Worm (Caenorhabditis elegans): ENCODE measurements around the gene scl-9.

Gene scl-9

DNA sequence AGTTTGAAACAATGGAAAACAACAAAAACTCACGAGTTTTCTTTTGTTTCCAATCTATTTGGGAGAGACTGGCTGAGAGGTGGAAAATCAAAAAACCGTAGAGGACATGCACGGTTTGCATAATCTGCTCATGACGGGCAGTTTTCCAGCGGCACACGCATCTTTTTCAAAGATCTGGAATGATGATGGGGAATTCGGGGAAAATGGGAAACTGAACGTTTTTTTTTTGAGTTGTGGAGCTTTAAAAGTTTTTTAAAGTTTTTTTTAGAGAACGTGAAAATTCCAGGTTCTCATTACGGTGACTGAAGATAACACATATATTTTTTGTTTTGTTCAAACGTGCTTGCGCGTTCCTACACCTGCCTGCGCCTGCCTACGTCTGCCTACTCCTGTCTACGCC is 29.7 kb downstream of the scl-9 start, which contains the start of gene C39E9.7:
Gene C39E9.7 (minus strand): TSS at position 101 of the 400 bp plus-strand sequence.
- no peak for TF ChIP-seq mec-3 (tag; optimal IDR thresholded peaks at IDR 0.05; ENCODE audit: borderline replicate concordance)
- TF ChIP-seq nhr-232 (tag; optimal IDR thresholded peaks at IDR 0.05): no peak
- no peak for TF ChIP-seq ceh-19 (GFP tag; optimal IDR thresholded peaks at IDR 0.05)
- no peak for TF ChIP-seq zip-5 (tag; optimal IDR thresholded peaks at IDR 0.05)
- TF ChIP-seq ahr-1 (tag; optimal IDR thresholded peaks at IDR 0.05): no peak
- TF ChIP-seq K09A11.1 (tag; optimal IDR thresholded peaks at IDR 0.05; ENCODE audit: insufficient read depth): no peak
- no peak for TF ChIP-seq unc-55 (GFP tag; optimal IDR thresholded peaks at IDR 0.05)
- TF ChIP-seq ceh-31 (tag; optimal IDR thresholded peaks at IDR 0.05): no peak
- no peak for TF ChIP-seq nhr-11 (tag; optimal IDR thresholded peaks at IDR 0.05)
- TF ChIP-seq ceh-22 (tag; optimal IDR thresholded peaks at IDR 0.05): no peak
- no peak for TF ChIP-seq odd-2 (tag; optimal IDR thresholded peaks at IDR 0.05)
- TF ChIP-seq ceh-30 (tag; optimal IDR thresholded peaks at IDR 0.05): no peak
- no peak for TF ChIP-seq pax-1 (tag; optimal IDR thresholded peaks at IDR 0.05)
- TF ChIP-seq sdc-2 (tag; optimal IDR thresholded peaks at IDR 0.05): no peak
- TF ChIP-seq ceh-34 (tag; optimal IDR thresholded peaks at IDR 0.05): no peak
- TF ChIP-seq fkh-10 (GFP tag; optimal IDR thresholded peaks at IDR 0.05): no peak

DNA sequence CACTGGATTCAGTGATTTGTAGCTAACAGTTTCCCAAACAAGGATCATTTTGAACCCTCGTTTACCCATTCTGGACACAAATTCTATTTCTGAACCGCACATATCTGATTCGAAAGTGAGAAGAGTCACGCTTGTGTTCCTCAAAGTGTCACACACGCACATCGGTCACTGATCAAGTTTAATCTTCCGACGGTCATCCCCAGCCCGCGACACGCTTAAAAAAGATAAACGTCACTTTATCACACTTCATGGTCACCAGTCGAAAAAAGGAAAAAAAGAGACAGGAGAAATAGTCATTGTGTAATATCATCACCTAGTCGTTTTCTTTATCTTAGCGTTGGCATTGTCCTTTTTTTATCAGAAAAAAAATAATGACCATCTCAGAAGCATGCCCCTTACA is 30.7 kb downstream of the scl-9 start:
- no peak for TF ChIP-seq rnt-1 (tag; optimal IDR thresholded peaks at IDR 0.05)
- TF ChIP-seq hlh-8 (tag; optimal IDR thresholded peaks at IDR 0.05): no peak
- no peak for TF ChIP-seq ttx-3 (tag; optimal IDR thresholded peaks at IDR 0.05)
- TF ChIP-seq unc-86 (tag; optimal IDR thresholded peaks at IDR 0.05): no peak
- TF ChIP-seq gmeb-2 (tag; optimal IDR thresholded peaks at IDR 0.05): no peak
- no peak for TF ChIP-seq ceh-45 (GFP tag; IDR thresholded peaks at IDR 0.05)
- TF ChIP-seq dve-1 (tag; optimal IDR thresholded peaks at IDR 0.05): no peak
- no peak for TF ChIP-seq lin-11 (tag; optimal IDR thresholded peaks at IDR 0.05)
- TF ChIP-seq nhr-11 (tag; optimal IDR thresholded peaks at IDR 0.05): no peak

DNA sequence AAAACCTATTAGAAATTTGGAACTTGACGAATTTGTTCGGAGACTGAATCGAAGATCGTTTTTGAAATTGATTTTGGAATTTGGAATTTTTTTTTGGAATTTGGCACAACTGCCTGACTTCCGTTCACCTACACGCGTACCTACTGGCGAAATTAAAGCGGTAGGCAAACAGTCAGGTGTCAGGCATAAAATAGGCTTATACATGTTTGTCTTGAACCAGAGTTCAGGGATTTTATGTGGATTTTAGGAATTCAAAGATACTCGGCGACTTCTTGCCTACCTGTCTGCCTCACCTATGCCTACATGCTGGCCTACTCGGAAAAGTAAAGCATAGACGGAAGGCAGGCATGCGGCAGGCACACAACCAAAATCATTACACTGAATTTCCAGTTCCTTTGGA is 31.4 kb downstream of the scl-9 start:
- TF ChIP-seq lin-11 (tag; optimal IDR thresholded peaks at IDR 0.05) (no peak), madf-2 (tag; optimal IDR thresholded peaks at IDR 0.05) (no peak), ceh-34 (tag; optimal IDR thresholded peaks at IDR 0.05) (no peak), hlh-15 (tag; optimal IDR thresholded peaks at IDR 0.05) (no peak), pqm-1 (tag; optimal IDR thresholded peaks at IDR 0.05) (no peak), Y22D7AL.16 (tag; optimal IDR thresholded peaks at IDR 0.05) (no peak), sdc-2 (tag; optimal IDR thresholded peaks at IDR 0.05) (no peak), elt-4 (tag; optimal IDR thresholded peaks at IDR 0.05) (no peak), fkh-10 (GFP tag; optimal IDR thresholded peaks at IDR 0.05) (no peak), tbx-7 (tag; optimal IDR thresholded peaks at IDR 0.05) (no peak), zip-5 (tag; optimal IDR thresholded peaks at IDR 0.05) (no peak)

DNA sequence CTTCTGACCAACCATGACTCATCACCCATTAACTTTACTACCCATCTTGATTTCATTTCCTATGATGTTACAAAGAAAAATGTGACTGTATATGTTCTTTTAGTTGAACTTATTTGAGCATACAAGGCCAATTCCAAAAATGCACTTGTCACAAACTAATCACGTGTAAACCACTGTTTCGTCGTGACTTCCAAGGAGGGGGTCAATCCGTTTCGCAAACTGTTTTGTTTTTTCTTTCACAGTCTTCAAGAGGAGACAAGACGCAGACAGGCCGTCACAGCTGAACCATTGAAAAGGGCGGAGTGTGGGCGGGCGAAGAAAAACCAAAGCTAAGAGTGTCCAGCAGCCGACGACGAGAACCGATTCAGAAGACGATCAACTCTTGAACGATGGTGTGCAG is 32.2 kb downstream of the scl-9 start, which contains the start of gene C39E9.8:
Gene C39E9.8 (plus strand): TSS at position 328 of the 400 bp plus-strand sequence.
- TF ChIP-seq gmeb-2 (tag; optimal IDR thresholded peaks at IDR 0.05) (no peak), madf-2 (tag; optimal IDR thresholded peaks at IDR 0.05) (no peak), hlh-15 (tag; optimal IDR thresholded peaks at IDR 0.05) (no peak), pat-9 (tag; optimal IDR thresholded peaks at IDR 0.05) (no peak), elt-2 (tag; optimal IDR thresholded peaks at IDR 0.05) (no peak), F13H6.1 (tag; optimal IDR thresholded peaks at IDR 0.05) (no peak), ceh-34 (tag; optimal IDR thresholded peaks at IDR 0.05) (no peak), ceh-18 (tag; optimal IDR thresholded peaks at IDR 0.05) (no peak), dmd-4 (tag; optimal IDR thresholded peaks at IDR 0.05; ENCODE audit: borderline replicate concordance) (no peak), pros-1 (tag; optimal IDR thresholded peaks at IDR 0.05) (no peak), unc-86 (tag; optimal IDR thresholded peaks at IDR 0.05) (no peak), ahr-1 (tag; optimal IDR thresholded peaks at IDR 0.05) (no peak), lin-11 (tag; optimal IDR thresholded peaks at IDR 0.05) (no peak), hlh-13 (GFP tag; optimal IDR thresholded peaks at IDR 0.05) (no peak), C38D4.7 (GFP tag; optimal IDR thresholded peaks at IDR 0.05) (no peak), nhr-11 (tag; optimal IDR thresholded peaks at IDR 0.05) (no peak), pha-2 (tag; optimal IDR thresholded peaks at IDR 0.05) (no peak)
